Worm (Caenorhabditis elegans): ENCODE results near the gene H01M10.2.

Gene H01M10.2

ce11 chrX:2614158-2614557, 28.6 kb upstream of the H01M10.2 start:
- TF ChIP-seq pqm-1 (tag; optimal IDR thresholded peaks at IDR 0.05) (no peak), unc-55 (GFP tag; optimal IDR thresholded peaks at IDR 0.05) (peak; percentile 78)

ce11 chrX:2613077-2613476, 27.5 kb upstream of the H01M10.2 start:
- TF ChIP-seq madf-2 (tag; optimal IDR thresholded peaks at IDR 0.05) (peak; percentile 69), sox-2 (GFP tag; IDR thresholded peaks at IDR 0.05) (peak; percentile 52; the same call in 1 of the 2 replicates), hlh-6 (tag; optimal IDR thresholded peaks at IDR 0.05) (peak; percentile 70), ceh-2 (tag; optimal IDR thresholded peaks at IDR 0.05) (peak; percentile 59), ceh-45 (GFP tag; IDR thresholded peaks at IDR 0.05) (peak; percentile 79), pqm-1 (tag; optimal IDR thresholded peaks at IDR 0.05) (no peak), ztf-16 (tag; optimal IDR thresholded peaks at IDR 0.05) (peak; percentile 71), mec-3 (tag; optimal IDR thresholded peaks at IDR 0.05; ENCODE audit: borderline replicate concordance) (no peak), che-1 (tag; optimal IDR thresholded peaks at IDR 0.05) (peak; percentile 75), tbx-7 (tag; optimal IDR thresholded peaks at IDR 0.05) (peak; percentile 12), eyg-1 (tag; optimal IDR thresholded peaks at IDR 0.05) (peak; percentile 48), rnt-1 (tag; optimal IDR thresholded peaks at IDR 0.05) (peak; percentile 30), lim-6 (tag; optimal IDR thresholded peaks at IDR 0.05) (no peak), fax-1 (tag; optimal IDR thresholded peaks at IDR 0.05) (peak; percentile 27), ceh-24 (tag; optimal IDR thresholded peaks at IDR 0.05) (peak; percentile 36), dmd-4 (tag; optimal IDR thresholded peaks at IDR 0.05; ENCODE audit: borderline replicate concordance) (peak; percentile 58), lin-11 (tag; optimal IDR thresholded peaks at IDR 0.05) (peak; percentile 69), ceh-34 (tag; optimal IDR thresholded peaks at IDR 0.05) (peak; percentile 82), ama-1 (optimal IDR thresholded peaks at IDR 0.05) (no peak), unc-86 (tag; optimal IDR thresholded peaks at IDR 0.05) (peak; percentile 86), ceh-22 (tag; optimal IDR thresholded peaks at IDR 0.05) (no peak), tbx-2 (tag; optimal IDR thresholded peaks at IDR 0.05) (peak; percentile 78), elt-2 (tag; optimal IDR thresholded peaks at IDR 0.05) (peak; percentile 86), pha-4 (tag; optimal IDR thresholded peaks at IDR 0.05) (no peak), ceh-14 (tag; optimal IDR thresholded peaks at IDR 0.05) (peak; percentile 46), zip-5 (tag; optimal IDR thresholded peaks at IDR 0.05) (peak; percentile 13), odd-2 (tag; optimal IDR thresholded peaks at IDR 0.05) (peak; percentile 33), ceh-30 (tag; optimal IDR thresholded peaks at IDR 0.05) (no peak), pax-1 (tag; optimal IDR thresholded peaks at IDR 0.05) (no peak), C08G9.2 (tag; optimal IDR thresholded peaks at IDR 0.05) (peak; percentile 71), ceh-31 (tag; optimal IDR thresholded peaks at IDR 0.05) (peak; percentile 58), K02D7.2 (tag; optimal IDR thresholded peaks at IDR 0.05) (peak; percentile 63), nhr-232 (tag; optimal IDR thresholded peaks at IDR 0.05) (peak; percentile 77), F13H6.1 (tag; optimal IDR thresholded peaks at IDR 0.05) (peak; percentile 24), hlh-15 (tag; optimal IDR thresholded peaks at IDR 0.05) (peak; percentile 43), fkh-10 (GFP tag; optimal IDR thresholded peaks at IDR 0.05) (no peak), ttx-3 (tag; optimal IDR thresholded peaks at IDR 0.05) (peak; percentile 77), dve-1 (tag; optimal IDR thresholded peaks at IDR 0.05) (peak; percentile 49), K09A11.1 (tag; optimal IDR thresholded peaks at IDR 0.05; ENCODE audit: insufficient read depth) (peak; percentile 49), syd-9 (tag; optimal IDR thresholded peaks at IDR 0.05) (peak; percentile 20), ceh-48 (tag; optimal IDR thresholded peaks at IDR 0.05) (peak; percentile 52), ceh-9 (tag; optimal IDR thresholded peaks at IDR 0.05) (no peak), ceh-18 (tag; optimal IDR thresholded peaks at IDR 0.05) (peak; percentile 13), Y22D7AL.16 (tag; optimal IDR thresholded peaks at IDR 0.05) (peak; percentile 79), T23F11.4 (GFP tag; optimal IDR thresholded peaks at IDR 0.05) (peak; percentile 85), pros-1 (tag; optimal IDR thresholded peaks at IDR 0.05) (peak; percentile 18), nfya-1 (tag; optimal IDR thresholded peaks at IDR 0.05) (peak; percentile 61), ceh-19 (GFP tag; optimal IDR thresholded peaks at IDR 0.05) (peak; percentile 75), ceh-6 (GFP tag; optimal IDR thresholded peaks at IDR 0.05) (peak; percentile 85), C38D4.7 (GFP tag; optimal IDR thresholded peaks at IDR 0.05) (peak; percentile 76)

All from whole organism, late embryonic.